Worm (Caenorhabditis elegans) whole organism, mixed stage, embryonic: ENCODE data around the gene F02C12.3.
A peak's percentile ranks its signal among the peaks of the same experiment; 100 is the strongest.

Experiments
- bed-3 ChIP-seq: fragments of 200-800 bp; sonication (Bioruptor generic); optimal IDR thresholded peaks from 3 replicates; lab custom pipeline; 2018; ENCODE audit warnings: mild to moderate bottlenecking, missing genetic modification characterization, moderate library complexity, missing compliant biosample characterization
- blmp-1 ChIP-seq: fragments of 150-350 bp; optimal IDR thresholded peaks from 2 replicates; lab custom pipeline; 2014; ENCODE audit warnings: missing biosample characterization, missing genetic modification characterization
- ceh-39 ChIP-seq: fragments of 150-350 bp; optimal IDR thresholded peaks from 2 replicates; lab custom pipeline; 2014; ENCODE audit warnings: missing biosample characterization, missing genetic modification characterization
- ceh-43 ChIP-seq: fragments of 200-800 bp; sonication (Bioruptor generic); optimal IDR thresholded peaks from 2 replicates; lab custom pipeline; 2018; ENCODE audit warnings: mild to moderate bottlenecking, missing genetic modification characterization, moderate library complexity, missing compliant biosample characterization
- ceh-83 ChIP-seq: fragments of 200-800 bp; sonication (Bioruptor generic); optimal IDR thresholded peaks from 2 replicates; lab custom pipeline; 2018; ENCODE audit warnings: mild to moderate bottlenecking, missing genetic modification characterization, missing compliant biosample characterization
- ces-1 ChIP-seq: fragments of 150-350 bp; optimal IDR thresholded peaks from 2 replicates; lab custom pipeline; 2014; ENCODE audit warnings: missing biosample characterization, missing genetic modification reagents, missing genetic modification characterization
- cnd-1 ChIP-seq: fragments of 200-800 bp; sonication (Bioruptor generic); optimal IDR thresholded peaks from 2 replicates; lab custom pipeline; 2018; ENCODE audit warnings: mild to moderate bottlenecking, missing genetic modification characterization, missing compliant biosample characterization
- drap-1 ChIP-seq: fragments of 200-800 bp; sonication (Bioruptor generic); optimal IDR thresholded peaks from 3 replicates; lab custom pipeline; 2018; ENCODE audit warnings: mild to moderate bottlenecking, missing genetic modification characterization, missing compliant biosample characterization
- elt-1 ChIP-seq: sonication (generic microtip); optimal IDR thresholded peaks from 2 replicates; lab custom pipeline; 2017; ENCODE audit warnings: missing genetic modification characterization, mild to moderate bottlenecking, missing compliant biosample characterization, antibody characterized with exemption, moderate library complexity, borderline replicate concordance; ENCODE audit not compliant: insufficient read depth
- elt-3 ChIP-seq: fragments of 150-350 bp; optimal IDR thresholded peaks from 2 replicates; lab custom pipeline; 2014; ENCODE audit warnings: missing biosample characterization, missing genetic modification characterization
- flh-1 ChIP-seq: fragments of 200-800 bp; sonication (Bioruptor generic); optimal IDR thresholded peaks from 2 replicates; lab custom pipeline; 2018; ENCODE audit warnings: mild to moderate bottlenecking, missing genetic modification characterization, moderate library complexity, missing compliant biosample characterization
- ham-2 ChIP-seq: fragments of 200-800 bp; sonication (Bioruptor generic); optimal IDR thresholded peaks from 2 replicates; lab custom pipeline; 2018; ENCODE audit warnings: mild to moderate bottlenecking, missing genetic modification characterization, missing compliant biosample characterization
- lin-13 ChIP-seq: fragments of 150-350 bp; optimal IDR thresholded peaks from 2 replicates; lab custom pipeline; 2014; ENCODE audit warnings: missing biosample characterization, missing genetic modification characterization
- mab-5 ChIP-seq: fragments of 150-350 bp; optimal IDR thresholded peaks from 2 replicates; lab custom pipeline; 2014; ENCODE audit warnings: missing biosample characterization, missing genetic modification characterization
- mep-1 ChIP-seq: fragments of 150-350 bp; optimal IDR thresholded peaks from 2 replicates; lab custom pipeline; 2017; ENCODE audit warnings: missing biosample characterization, missing genetic modification reagents, missing genetic modification characterization, inconsistent platforms
- mls-2 ChIP-seq: sonication (generic microtip); optimal IDR thresholded peaks from 2 replicates; lab custom pipeline; 2016; ENCODE audit warnings: mild to moderate bottlenecking, missing genetic modification characterization, moderate library complexity, missing compliant biosample characterization
- nhr-12 ChIP-seq: fragments of 150-350 bp; optimal IDR thresholded peaks from 2 replicates; lab custom pipeline; 2014; ENCODE audit warnings: missing biosample characterization, missing genetic modification characterization
- nhr-2 ChIP-seq: fragments of 150-350 bp; optimal IDR thresholded peaks from 2 replicates; lab custom pipeline; 2014; ENCODE audit warnings: missing biosample characterization, missing genetic modification characterization
- nhr-237 ChIP-seq: fragments of 150-350 bp; optimal IDR thresholded peaks from 2 replicates; lab custom pipeline; 2014; ENCODE audit warnings: missing biosample characterization, missing genetic modification characterization
- nhr-28 ChIP-seq: fragments of 150-350 bp; optimal IDR thresholded peaks from 2 replicates; lab custom pipeline; 2014; ENCODE audit warnings: missing biosample characterization, missing genetic modification characterization
- nhr-76 ChIP-seq: sonication (generic microtip); optimal IDR thresholded peaks from 2 replicates; lab custom pipeline; 2017; ENCODE audit warnings: missing biosample characterization, missing genetic modification characterization
- pha-4 ChIP-seq: fragments of 150-350 bp; optimal IDR thresholded peaks from 2 replicates; lab custom pipeline; 2018; ENCODE audit warnings: missing biosample characterization, missing genetic modification reagents, missing genetic modification characterization
- snpc-4 ChIP-seq: fragments of 150-350 bp; optimal IDR thresholded peaks from 2 replicates; lab custom pipeline; 2014; ENCODE audit warnings: missing biosample characterization, missing genetic modification characterization
- sptf-1 ChIP-seq: sonication (generic microtip); optimal IDR thresholded peaks from 2 replicates; lab custom pipeline; 2017; ENCODE audit warnings: mild to moderate bottlenecking, missing genetic modification characterization, moderate library complexity, missing compliant biosample characterization
- tbx-8 ChIP-seq: fragments of 200-800 bp; sonication (Bioruptor generic); optimal IDR thresholded peaks from 2 replicates; lab custom pipeline; 2018; ENCODE audit warnings: mild to moderate bottlenecking, missing genetic modification characterization, moderate library complexity, missing compliant biosample characterization
- unc-120 ChIP-seq: sonication (generic microtip); optimal IDR thresholded peaks from 2 replicates; lab custom pipeline; 2017; ENCODE audit warnings: missing genetic modification characterization, missing compliant biosample characterization; ENCODE audit not compliant: poor library complexity, severe bottlenecking
- unc-39 ChIP-seq: fragments of 150-350 bp; optimal IDR thresholded peaks from 2 replicates; lab custom pipeline; 2014; ENCODE audit warnings: missing biosample characterization, missing genetic modification characterization
- unc-62 ChIP-seq: fragments of 150-350 bp; optimal IDR thresholded peaks from 2 replicates; lab custom pipeline; 2014; ENCODE audit warnings: missing biosample characterization, missing genetic modification reagents, missing genetic modification characterization
- zip-8 ChIP-seq: fragments of 150-350 bp; optimal IDR thresholded peaks from 2 replicates; lab custom pipeline; 2014; ENCODE audit warnings: missing biosample characterization, missing genetic modification characterization
- ztf-11 ChIP-seq: fragments of 150-350 bp; optimal IDR thresholded peaks from 2 replicates; lab custom pipeline; 2014; ENCODE audit warnings: missing biosample characterization, missing genetic modification characterization

F02C12.3 gene

DNA sequence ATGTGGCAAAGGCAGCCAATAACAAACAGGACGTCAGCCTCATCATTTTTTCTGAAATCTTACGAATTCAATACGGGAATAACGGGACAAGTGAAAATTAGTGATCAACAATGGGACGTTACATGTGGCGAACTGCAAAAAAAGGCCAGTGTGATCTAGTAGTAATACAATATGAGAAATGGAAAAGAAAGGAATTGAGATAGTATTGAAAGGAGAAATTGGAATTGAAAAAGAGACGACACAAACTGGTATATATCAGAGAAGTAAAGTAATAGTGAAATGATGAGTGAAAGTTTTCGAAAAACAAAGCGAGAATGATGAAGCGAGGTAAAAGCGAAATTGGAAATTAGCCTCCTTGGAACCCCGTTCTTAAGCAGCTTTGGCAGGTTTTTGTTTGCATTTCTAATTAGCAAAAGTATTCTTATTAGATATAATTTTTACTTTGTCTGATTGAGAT, 9.2 kb upstream of the F02C12.3 start, which contains the start of gene C49F8.3:
Gene C49F8.3 (minus strand): TSS at position 51 of the 457 bp plus-strand sequence.
- no peak for TF ChIP-seq mep-1 (tag; lab: Kevin White, UChicago)
- no peak for TF ChIP-seq unc-62 (GFP tag; lab: Kevin White, UChicago)
- no peak for TF ChIP-seq cnd-1 (tag; lab: Kevin White, UChicago)
- TF ChIP-seq unc-39 (tag; lab: Kevin White, UChicago) = no peak
- TF ChIP-seq, all 35 proteins: peak for 0

DNA sequence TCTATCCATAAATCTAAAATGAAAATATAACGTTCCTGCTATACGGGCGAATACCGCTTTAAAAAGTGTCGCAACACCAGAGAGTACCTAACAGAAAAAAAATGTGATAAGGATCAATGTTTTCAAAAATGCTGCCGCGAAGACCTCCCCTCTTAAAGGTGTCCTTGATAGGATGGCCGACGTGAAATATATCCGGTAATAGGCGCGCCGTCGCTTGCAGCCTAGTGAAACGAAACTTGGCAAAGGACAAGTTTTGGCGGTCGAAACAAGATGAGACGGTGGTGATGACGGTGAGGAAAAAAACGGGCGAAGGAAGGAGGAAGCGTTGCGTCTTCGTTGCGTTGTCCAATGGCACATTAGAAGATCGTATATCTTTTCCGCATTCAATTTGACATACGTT, 7.9 kb upstream of the F02C12.3 start:
- TF ChIP-seq nhr-76 (tag; lab: Kevin White, UChicago) (no peak), zip-8 (tag; lab: Kevin White, UChicago) (no peak), unc-120 (tag; lab: Kevin White, UChicago) (no peak)

DNA sequence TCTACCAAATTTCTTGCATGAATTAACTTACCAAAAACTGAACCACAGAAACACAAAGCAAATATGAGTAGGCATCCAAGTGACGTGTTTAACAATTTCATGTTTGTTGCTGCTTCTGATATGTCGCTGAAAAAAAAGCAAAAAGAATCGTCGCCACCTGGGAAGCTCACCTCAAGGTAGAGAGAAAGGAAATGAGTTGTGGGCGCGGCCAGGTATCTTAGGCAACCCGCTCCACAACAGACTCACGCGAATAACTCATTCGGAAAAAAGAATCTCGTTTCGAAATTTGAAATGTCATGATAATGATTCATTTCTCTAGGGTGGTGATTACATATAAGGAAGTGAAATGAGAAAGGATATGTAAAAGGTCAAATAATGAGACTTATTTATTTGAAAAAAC, 1.8 kb upstream of the F02C12.3 start, which contains the start of gene irld-2:
Gene irld-2 (minus strand): TSS at position 101 of the 400 bp plus-strand sequence.
- TF ChIP-seq ceh-43 (GFP tag; lab: Kevin White, UChicago) = no peak
- no peak for TF ChIP-seq mep-1 (tag; lab: Kevin White, UChicago)
- TF ChIP-seq ces-1 = no peak
- TF ChIP-seq blmp-1 (tag; lab: Kevin White, UChicago) = no peak
- no peak for TF ChIP-seq ceh-83 (GFP tag; lab: Kevin White, UChicago)
- TF ChIP-seq nhr-28 (tag; lab: Kevin White, UChicago) = no peak
- no peak for TF ChIP-seq mab-5 (tag; lab: Kevin White, UChicago)
- TF ChIP-seq ztf-11 (tag; lab: Kevin White, UChicago) = no peak
- no peak for TF ChIP-seq ham-2 (GFP tag; lab: Kevin White, UChicago)
- no peak for TF ChIP-seq nhr-76 (tag; lab: Kevin White, UChicago)
- TF ChIP-seq elt-3 = no peak
- no peak for TF ChIP-seq lin-13 (tag; lab: Kevin White, UChicago)
- no peak for TF ChIP-seq drap-1 (GFP tag; lab: Kevin White, UChicago)
- no peak for TF ChIP-seq flh-1
- TF ChIP-seq nhr-2 (tag; lab: Kevin White, UChicago) = no peak

DNA sequence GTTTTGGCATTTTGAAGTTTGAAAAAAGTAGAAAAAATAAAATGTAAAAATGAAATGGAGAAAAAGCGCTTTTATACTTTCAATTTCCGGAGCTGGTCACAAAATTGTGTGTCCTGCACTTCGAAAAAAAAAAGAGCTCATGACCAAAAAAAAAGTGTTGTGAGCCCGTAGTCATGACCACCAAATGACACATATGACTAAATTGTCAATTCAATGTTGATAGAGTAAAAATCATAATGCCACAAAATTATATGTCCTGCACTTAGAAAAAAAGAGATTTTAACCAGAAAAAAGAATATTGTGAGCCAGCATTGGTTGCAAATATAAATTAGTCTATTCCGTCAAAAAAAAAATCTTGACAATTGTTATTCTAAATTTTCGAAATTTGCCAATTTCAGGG, 2.4 kb downstream of the F02C12.3 start, which contains the start of gene F02C12.2:
Gene F02C12.2 (minus strand): TSS at position 101 of the 400 bp plus-strand sequence.
- TF ChIP-seq unc-39 (tag; lab: Kevin White, UChicago) = no peak
- TF ChIP-seq ces-1 = no peak
- TF ChIP-seq mep-1 (tag; lab: Kevin White, UChicago) = no peak
- no peak for TF ChIP-seq elt-1 (tag; lab: Kevin White, UChicago)
- no peak for TF ChIP-seq mab-5 (tag; lab: Kevin White, UChicago)
- no peak for TF ChIP-seq flh-1
- no peak for TF ChIP-seq ham-2 (GFP tag; lab: Kevin White, UChicago)
- TF ChIP-seq snpc-4 = no peak
- no peak for TF ChIP-seq bed-3 (GFP tag; lab: Kevin White, UChicago)
- TF ChIP-seq nhr-76 (tag; lab: Kevin White, UChicago) = no peak
- no peak for TF ChIP-seq sptf-1 (tag; lab: Kevin White, UChicago)
- no peak for TF ChIP-seq mls-2 (tag; lab: Kevin White, UChicago)
- TF ChIP-seq nhr-2 (tag; lab: Kevin White, UChicago) = no peak
- no peak for TF ChIP-seq ceh-39

DNA sequence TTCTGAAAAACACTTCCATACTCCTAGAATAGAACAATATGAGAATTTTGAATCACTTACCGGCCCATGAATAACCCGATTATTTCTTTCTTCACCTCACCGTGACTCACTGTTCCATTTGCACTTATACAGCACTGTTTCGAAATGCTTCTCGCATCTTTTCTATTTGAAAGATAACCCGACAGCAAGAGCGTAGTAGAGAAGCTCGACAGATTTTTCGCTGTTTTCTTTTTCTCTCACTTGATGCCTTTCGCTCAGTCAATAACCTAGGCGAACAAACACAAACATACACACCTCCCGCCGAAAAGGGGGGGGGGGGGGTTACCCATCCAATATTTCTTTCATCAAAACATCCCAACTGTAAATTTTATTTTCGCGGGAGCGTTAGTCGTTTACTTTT, 4.5 kb downstream of the F02C12.3 start:
- TF ChIP-seq pha-4 (tag; lab: Kevin White, UChicago) (peak; percentile 35), ham-2 (GFP tag; lab: Kevin White, UChicago) (no peak), snpc-4 (no peak), unc-39 (tag; lab: Kevin White, UChicago) (no peak)

DNA sequence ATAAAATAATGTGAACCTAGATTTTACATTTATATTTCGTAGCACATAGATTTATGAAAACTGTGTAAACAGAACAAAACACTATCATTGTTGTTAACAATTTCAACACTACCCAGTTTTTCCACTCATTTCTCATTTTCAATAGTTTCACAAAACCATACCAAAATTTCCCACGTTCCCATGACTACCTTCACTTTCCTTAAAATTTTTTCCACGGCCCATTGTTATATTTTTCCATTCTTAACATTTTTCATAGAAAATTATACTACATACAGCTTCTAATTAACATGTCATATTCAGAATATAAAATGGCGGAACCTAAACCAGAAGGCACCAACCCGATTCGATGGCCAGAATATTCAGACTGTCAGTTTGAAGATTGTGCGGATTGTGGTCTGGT, 5.0 kb downstream of the F02C12.3 start, which contains the start of gene F02C12.1:
Gene F02C12.1 (plus strand): TSS at position 301 of the 400 bp plus-strand sequence.
- TF ChIP-seq unc-120 (tag; lab: Kevin White, UChicago) = no peak
- no peak for TF ChIP-seq blmp-1 (tag; lab: Kevin White, UChicago)
- no peak for TF ChIP-seq drap-1 (GFP tag; lab: Kevin White, UChicago)
- no peak for TF ChIP-seq mab-5 (tag; lab: Kevin White, UChicago)
- no peak for TF ChIP-seq unc-39 (tag; lab: Kevin White, UChicago)
- TF ChIP-seq nhr-12 = no peak
- no peak for TF ChIP-seq nhr-2 (tag; lab: Kevin White, UChicago)
- no peak for TF ChIP-seq pha-4 (tag; lab: Kevin White, UChicago)
- TF ChIP-seq flh-1 = no peak
- no peak for TF ChIP-seq sptf-1 (tag; lab: Kevin White, UChicago)
- TF ChIP-seq ces-1 = no peak
- TF ChIP-seq nhr-237 (tag; lab: Kevin White, UChicago) = no peak
- TF ChIP-seq lin-13 (tag; lab: Kevin White, UChicago) = no peak
- no peak for TF ChIP-seq nhr-76 (tag; lab: Kevin White, UChicago)
- no peak for TF ChIP-seq tbx-8
- no peak for TF ChIP-seq ham-2 (GFP tag; lab: Kevin White, UChicago)
